Fruit fly (Drosophila melanogaster) whole organism, embryonic: ENCODE measurements around the gene PsGEF.
A peak's percentile ranks its signal among the peaks of the same experiment; 100 is the strongest.

Experiments used
- Awh ChIP-seq: fragments of 200-800 bp; sonication (Bioruptor generic); IDR thresholded peaks from 2 replicates; pipeline ENCODE4, ENCODE4 v1.3.6; 2022; ENCODE audit warnings: missing biosample characterization, missing genetic modification characterization
- Blimp-1 ChIP-seq: fragments of 200-800 bp; sonication (Bioruptor generic); optimal IDR thresholded peaks from 3 replicates; lab custom pipeline; 2018; ENCODE audit warnings: missing biosample characterization, missing genetic modification characterization, mild to moderate bottlenecking, moderate library complexity, missing genetic modification reagents
- CG10565 ChIP-seq: fragments of 200-800 bp; sonication (Bioruptor generic); optimal IDR thresholded peaks from 3 replicates; lab custom pipeline; 2016; ENCODE audit warnings: missing biosample characterization, mild to moderate bottlenecking, missing genetic modification characterization
- CG11085 ChIP-seq: fragments of 200-800 bp; sonication (Bioruptor generic); IDR thresholded peaks from 2 replicates; pipeline ENCODE4 v1.3.6; 2022; ENCODE audit warnings: missing biosample characterization, missing genetic modification characterization
- CG11723 ChIP-seq: fragments of 200-800 bp; sonication (Bioruptor generic); optimal IDR thresholded peaks from 2 replicates; lab custom pipeline; 2017; ENCODE audit warnings: missing biosample characterization, mild to moderate bottlenecking, missing genetic modification characterization
- CG12104 ChIP-seq: fragments of 200-800 bp; sonication (Bioruptor generic); optimal IDR thresholded peaks from 3 replicates; lab custom pipeline; 2016; ENCODE audit warnings: missing biosample characterization, missing genetic modification characterization
- CG12155 ChIP-seq: fragments of 200-800 bp; sonication (Bioruptor generic); optimal IDR thresholded peaks from 3 replicates; lab custom pipeline; 2016; ENCODE audit warnings: missing biosample characterization, missing genetic modification characterization
- CG12219 ChIP-seq: fragments of 200-800 bp; sonication (Bioruptor generic); optimal IDR thresholded peaks from 3 replicates; lab custom pipeline; 2018; ENCODE audit warnings: missing biosample characterization, mild to moderate bottlenecking, missing genetic modification characterization
- CG12391 ChIP-seq: fragments of 200-800 bp; sonication (Bioruptor generic); optimal IDR thresholded peaks from 3 replicates; lab custom pipeline; 2018; ENCODE audit warnings: missing biosample characterization, mild to moderate bottlenecking, missing genetic modification characterization, moderate library complexity
- CG14860 ChIP-seq: fragments of 200-800 bp; sonication (Bioruptor generic); IDR thresholded peaks from 3 replicates; pipeline ENCODE4 v1.3.6; 2022; ENCODE audit warnings: missing biosample characterization, missing genetic modification characterization; ENCODE audit not compliant: partially characterized antibody
- CG1602 ChIP-seq: fragments of 200-800 bp; sonication (Bioruptor generic); optimal IDR thresholded peaks from 3 replicates; lab custom pipeline; 2016; ENCODE audit warnings: missing biosample characterization, missing genetic modification characterization
- CG17359 ChIP-seq: fragments of 200-800 bp; sonication (Bioruptor generic); optimal IDR thresholded peaks from 3 replicates; lab custom pipeline; 2018; ENCODE audit warnings: missing biosample characterization, mild to moderate bottlenecking, missing genetic modification characterization, moderate library complexity
- CG17912 ChIP-seq: fragments of 200-800 bp; sonication (Bioruptor generic); optimal IDR thresholded peaks from 2 replicates; lab custom pipeline; 2018; ENCODE audit warnings: missing biosample characterization, mild to moderate bottlenecking, missing genetic modification characterization
- CG30431 ChIP-seq: fragments of 200-800 bp; sonication (Bioruptor generic); optimal IDR thresholded peaks from 2 replicates; lab custom pipeline; 2017; ENCODE audit warnings: missing biosample characterization, missing genetic modification characterization
- CG34422 ChIP-seq: fragments of 200-800 bp; sonication (Bioruptor generic); IDR thresholded peaks from 3 replicates; pipeline ENCODE4 v1.3.6; 2022; ENCODE audit warnings: missing biosample characterization, missing genetic modification characterization
- CG5953 ChIP-seq: fragments of 200-800 bp; sonication (Bioruptor generic); IDR thresholded peaks from 2 replicates; pipeline ENCODE4 v1.3.6; 2022; ENCODE audit warnings: missing biosample characterization, missing genetic modification characterization
- CG6254 ChIP-seq: fragments of 200-800 bp; sonication (Bioruptor generic); optimal IDR thresholded peaks from 3 replicates; lab custom pipeline; 2017; ENCODE audit warnings: mild to moderate bottlenecking, missing biosample characterization, missing genetic modification reagents, missing genetic modification characterization
- CG6689 ChIP-seq: fragments of 200-800 bp; sonication (Bioruptor generic); IDR thresholded peaks from 2 replicates; pipeline ENCODE4 v1.3.6; 2022; ENCODE audit warnings: missing biosample characterization, missing genetic modification characterization
- CG8924 ChIP-seq: fragments of 200-800 bp; optimal IDR thresholded peaks from 3 replicates; lab custom pipeline; 2019; ENCODE audit warnings: missing biosample characterization, mild to moderate bottlenecking, missing genetic modification characterization, moderate library complexity
- CG9215 ChIP-seq: fragments of 200-800 bp; sonication (Bioruptor generic); IDR thresholded peaks from 2 replicates; pipeline ENCODE4 v1.3.6; 2022; ENCODE audit warnings: missing biosample characterization, missing genetic modification characterization
- Deaf1 ChIP-seq: fragments of 200-800 bp; optimal IDR thresholded peaks from 3 replicates; lab custom pipeline; 2019; ENCODE audit warnings: missing biosample characterization, mild to moderate bottlenecking, missing genetic modification characterization, moderate library complexity
- Doc2 ChIP-seq: fragments of 200-800 bp; sonication (Bioruptor generic); IDR thresholded peaks from 2 replicates; pipeline ENCODE4 v1.3.6; 2022; ENCODE audit warnings: missing biosample characterization, missing genetic modification characterization
- Kr ChIP-seq: fragments of 200-800 bp; sonication (Bioruptor generic); optimal IDR thresholded peaks from 2 replicates; lab custom pipeline; 2017; ENCODE audit warnings: missing biosample characterization, mild to moderate bottlenecking, missing genetic modification characterization
- Max ChIP-seq: fragments of 200-800 bp; sonication (Bioruptor generic); optimal IDR thresholded peaks from 2 replicates; lab custom pipeline; 2016; ENCODE audit warnings: missing biosample characterization, mild to moderate bottlenecking, missing genetic modification characterization
- Mes4 ChIP-seq: fragments of 200-800 bp; sonication (Bioruptor generic); optimal IDR thresholded peaks from 2 replicates; lab custom pipeline; 2016; ENCODE audit warnings: missing biosample characterization, missing genetic modification characterization
- Myb ChIP-seq: fragments of 200-800 bp; sonication (Bioruptor generic); optimal IDR thresholded peaks from 2 replicates; lab custom pipeline; 2016; ENCODE audit warnings: missing biosample characterization, missing genetic modification characterization
- Pdp1 ChIP-seq, 2 experiments: fragments of 200-800 bp; sonication (Bioruptor generic); optimal IDR thresholded peaks; 3 replicates each; lab custom pipeline; 2016; ENCODE audit warnings: missing biosample characterization in 2 of 2, missing genetic modification characterization in 2 of 2, mild to moderate bottlenecking in 1 of 2, moderate library complexity in 1 of 2
- Sin3A ChIP-seq: fragments of >200 bp; optimal IDR thresholded peaks from 2 replicates; lab custom pipeline; 2018
- Vsx1 ChIP-seq: fragments of 200-800 bp; sonication (Bioruptor generic); optimal IDR thresholded peaks from 2 replicates; lab custom pipeline; 2017; ENCODE audit warnings: missing biosample characterization, mild to moderate bottlenecking, missing genetic modification characterization, missing genetic modification reagents
- YL-1 ChIP-seq: fragments of 200-800 bp; sonication (Bioruptor generic); optimal IDR thresholded peaks from 3 replicates; lab custom pipeline; 2017; ENCODE audit warnings: missing biosample characterization, mild to moderate bottlenecking, missing genetic modification characterization
- bab2 ChIP-seq: fragments of 200-800 bp; sonication (Bioruptor generic); optimal IDR thresholded peaks from 2 replicates; lab custom pipeline; 2016; ENCODE audit warnings: missing biosample characterization, missing genetic modification characterization
- cad ChIP-seq: fragments of >200 bp; optimal IDR thresholded peaks from 2 replicates; lab custom pipeline; 2017; ENCODE audit warnings: missing biosample characterization, missing genetic modification characterization
- cato ChIP-seq: fragments of 200-800 bp; sonication (Bioruptor generic); optimal IDR thresholded peaks from 2 replicates; lab custom pipeline; 2016; ENCODE audit warnings: missing biosample characterization, missing genetic modification characterization, borderline replicate concordance
- ems ChIP-seq: fragments of 200-800 bp; sonication (Bioruptor generic); optimal IDR thresholded peaks from 3 replicates; lab custom pipeline; 2016; ENCODE audit warnings: missing biosample characterization, missing genetic modification characterization
- fd3F ChIP-seq: fragments of 200-800 bp; sonication (Bioruptor generic); optimal IDR thresholded peaks from 2 replicates; lab custom pipeline; 2018; ENCODE audit warnings: missing biosample characterization, mild to moderate bottlenecking, missing genetic modification characterization, moderate library complexity
- ind ChIP-seq: fragments of 200-800 bp; sonication (Bioruptor generic); optimal IDR thresholded peaks from 3 replicates; lab custom pipeline; 2016; ENCODE audit warnings: missing biosample characterization, missing genetic modification characterization
- lbe ChIP-seq: fragments of 200-800 bp; sonication (Bioruptor generic); optimal IDR thresholded peaks from 2 replicates; lab custom pipeline; 2016; ENCODE audit warnings: missing biosample characterization, mild to moderate bottlenecking, missing genetic modification characterization
- pfk ChIP-seq: fragments of 200-800 bp; sonication (Bioruptor generic); optimal IDR thresholded peaks from 2 replicates; lab custom pipeline; 2018; ENCODE audit warnings: missing biosample characterization, mild to moderate bottlenecking, missing genetic modification characterization, moderate library complexity
- run ChIP-seq: fragments of 200-800 bp; sonication (Bioruptor generic); optimal IDR thresholded peaks from 3 replicates; lab custom pipeline; 2018; ENCODE audit warnings: missing biosample characterization, mild to moderate bottlenecking, missing genetic modification characterization
- slp2 ChIP-seq: fragments of 200-800 bp; sonication (Bioruptor generic); optimal IDR thresholded peaks from 2 replicates; lab custom pipeline; 2016; ENCODE audit warnings: missing biosample characterization, missing genetic modification characterization
- vfl ChIP-seq: fragments of 200-800 bp; sonication (Bioruptor generic); optimal IDR thresholded peaks from 2 replicates; lab custom pipeline; 2016; ENCODE audit warnings: missing biosample characterization, missing genetic modification characterization
- wek ChIP-seq: fragments of 200-800 bp; sonication (Bioruptor generic); optimal IDR thresholded peaks from 3 replicates; lab custom pipeline; 2018; ENCODE audit warnings: missing biosample characterization, mild to moderate bottlenecking, missing genetic modification characterization, moderate library complexity
- zfh1 ChIP-seq: fragments of 200-800 bp; sonication (Bioruptor generic); IDR thresholded peaks from 3 replicates; pipeline ENCODE4 v1.3.6; 2022; ENCODE audit warnings: missing biosample characterization, missing genetic modification characterization

Gene PsGEF

dm6 chrX:2396204-2396882 lies 8.9 kb upstream of the PsGEF start (continued):
- peak; percentile 23 for TF ChIP-seq ind (GFP tag; lab: Kevin White, UChicago)
- no peak for TF ChIP-seq cad (GFP tag; lab: Kevin White, UChicago)
- TF ChIP-seq CG9215 (GFP tag; lab: Robert Waterston, UW), result no peak
- TF ChIP-seq cato (GFP tag; lab: Kevin White, UChicago), result no peak
- no peak for TF ChIP-seq CG5953 (GFP tag; lab: Robert Waterston, UW)
- no peak for TF ChIP-seq slp2
- peak; percentile 53 for TF ChIP-seq CG12391 (tag; lab: Kevin White, UChicago)
- TF ChIP-seq CG12155 (GFP tag; lab: Kevin White, UChicago), result no peak
- peak; percentile 55; the same call in 1 of the 2 replicates for TF ChIP-seq CG6689 (GFP tag; lab: Robert Waterston, UW)
- TF ChIP-seq CG8924 (tag; lab: Kevin White, UChicago), result peak; percentile 58
- TF ChIP-seq CG14860 (GFP tag; lab: Robert Waterston, UW), result no peak
- TF ChIP-seq zfh1 (GFP tag; lab: Robert Waterston, UW), result peak; percentile 63; the same call in 2 of the 3 replicates
- TF ChIP-seq run, result no peak
- peak; percentile 1 for TF ChIP-seq ems (GFP tag; lab: Kevin White, UChicago)
- TF ChIP-seq Sin3A (lab: Kevin White, UChicago), result no peak
- no peak for TF ChIP-seq CG34422
- no peak for TF ChIP-seq Pdp1 (GFP tag; optimal IDR thresholded peaks at IDR 0.05; lab: Kevin White, UChicago)
- TF ChIP-seq CG11723 (GFP tag; lab: Kevin White, UChicago), result peak; percentile 21
- TF ChIP-seq pfk, result no peak
- peak; percentile 29 for TF ChIP-seq CG12219
- peak; percentile 13 for TF ChIP-seq CG1602
- TF ChIP-seq Vsx1 (GFP tag; lab: Kevin White, UChicago), result peak; percentile 42
- TF ChIP-seq Doc2 (GFP tag; lab: Robert Waterston, UW), result no peak
- TF ChIP-seq CG10565 (GFP tag; lab: Kevin White, UChicago), result no peak
- no peak for TF ChIP-seq CG17912 (GFP tag; lab: Kevin White, UChicago)
- TF ChIP-seq CG11085 (GFP tag; lab: Robert Waterston, UW), result no peak
- TF ChIP-seq vfl (GFP tag; lab: Kevin White, UChicago), result no peak
- TF ChIP-seq CG30431 (GFP tag; lab: Kevin White, UChicago), result peak; percentile 9
- TF ChIP-seq CG17359 (tag; lab: Kevin White, UChicago), result peak; percentile 59
- TF ChIP-seq YL-1 (GFP tag; lab: Kevin White, UChicago), result no peak
- peak; percentile 2 for TF ChIP-seq wek (GFP tag; lab: Kevin White, UChicago)
- TF ChIP-seq Deaf1 (tag; lab: Kevin White, UChicago), result peak; percentile 15
- TF ChIP-seq Mes4 (GFP tag; lab: Kevin White, UChicago), result no peak
- TF ChIP-seq bab2 (GFP tag; lab: Kevin White, UChicago), result no peak
- TF ChIP-seq Max, result no peak
- TF ChIP-seq fd3F (GFP tag; lab: Kevin White, UChicago), result no peak
- TF ChIP-seq CG12104, result no peak
- no peak for TF ChIP-seq Myb (GFP tag; lab: Kevin White, UChicago)
- TF ChIP-seq CG6254 (GFP tag; lab: Kevin White, UChicago), result peak; percentile 58
- 0 out of 2 replicates have a peak, but pooled peaks have one; percentile 49 for TF ChIP-seq Awh (GFP tag; lab: Robert Waterston, UW)
- peak; percentile 64 for TF ChIP-seq Blimp-1 (GFP tag; lab: Kevin White, UChicago)
- TF ChIP-seq Kr (GFP tag; lab: Kevin White, UChicago), result no peak
- no peak for TF ChIP-seq lbe
